Fruit fly (Drosophila melanogaster): Measurements from ENCODE around the gene Smyd3.

The Smyd3 gene

dm6 chrX:2624525-2625006, 15.9 kb upstream of the Smyd3 start, which contains the start of the genes brv3 and Pi4KIIIalpha (continued):
- TF ChIP-seq h (optimal IDR thresholded peaks at IDR 0.05) (no peak), CG7372 (GFP tag; IDR thresholded peaks at IDR 0.05) (no peak), HLH4C (GFP tag; IDR thresholded peaks at IDR 0.05; ENCODE audit: partially characterized antibody) (0 out of 3 replicates have a peak, but pooled peaks have one; percentile 20), sr (GFP tag; IDR thresholded peaks at IDR 0.05) (no peak), CG17829 (tag; optimal IDR thresholded peaks at IDR 0.05) (no peak), lmd (GFP tag; IDR thresholded peaks at IDR 0.05) (no peak), Poxn (GFP tag; IDR thresholded peaks at IDR 0.05) (no peak), ab (GFP tag; optimal IDR thresholded peaks at IDR 0.05) (no peak), wor (GFP tag; IDR thresholded peaks at IDR 0.05) (no peak), hth (optimal IDR thresholded peaks at IDR 0.05) (no peak), CG9797 (GFP tag; optimal IDR thresholded peaks at IDR 0.05) (peak; percentile 76), gt (GFP tag; IDR thresholded peaks at IDR 0.05) (no peak), C15 (GFP tag; IDR thresholded peaks at IDR 0.05) (no peak), TFAM (GFP tag; optimal IDR thresholded peaks at IDR 0.05) (no peak), CG11247 (GFP tag; IDR thresholded peaks at IDR 0.05) (no peak), toy (GFP tag; IDR thresholded peaks at IDR 0.05) (no peak), ci (GFP tag; IDR thresholded peaks at IDR 0.05) (no peak), CG17359 (tag; optimal IDR thresholded peaks at IDR 0.05) (peak; percentile 69), CG14965 (GFP tag; optimal IDR thresholded peaks at IDR 0.05; ENCODE audit: borderline replicate concordance) (no peak), Hand (GFP tag; optimal IDR thresholded peaks at IDR 0.05) (no peak), peb (GFP tag; IDR thresholded peaks at IDR 0.05) (no peak), E2f2 (GFP tag; IDR thresholded peaks at IDR 0.05) (peak; percentile 82), Sry-β (GFP tag; optimal IDR thresholded peaks at IDR 0.05) (no peak), sim (GFP tag; IDR thresholded peaks at IDR 0.05) (no peak), CG2202 (tag; optimal IDR thresholded peaks at IDR 0.05) (no peak), lab (GFP tag; optimal IDR thresholded peaks at IDR 0.05) (no peak), knrl (GFP tag; IDR thresholded peaks at IDR 0.05; ENCODE audit: partially characterized antibody) (0 out of 3 replicates have a peak, but pooled peaks have one; percentile 26), Hmx (GFP tag; optimal IDR thresholded peaks at IDR 0.05) (no peak), CG3065 (GFP tag; optimal IDR thresholded peaks at IDR 0.05) (no peak), YL-1 (GFP tag; optimal IDR thresholded peaks at IDR 0.05) (peak; percentile 17), CG42726 (GFP tag; IDR thresholded peaks at IDR 0.05; ENCODE audit: partially characterized antibody) (no peak), br (optimal IDR thresholded peaks at IDR 0.05) (no peak), CG9876 (GFP tag; optimal IDR thresholded peaks at IDR 0.05) (no peak), CG15011 (GFP tag; optimal IDR thresholded peaks at IDR 0.05) (no peak), CG32772 (GFP tag; IDR thresholded peaks at IDR 0.05) (peak; percentile 41; the same call in 1 of the 2 replicates), wdn (GFP tag; IDR thresholded peaks at IDR 0.05) (no peak), CG7357 (GFP tag; IDR thresholded peaks at IDR 0.05) (no peak), D19A (tag; optimal IDR thresholded peaks at IDR 0.05) (no peak), CG10543 (GFP tag; optimal IDR thresholded peaks at IDR 0.05) (no peak), Nf-YC (tag; optimal IDR thresholded peaks at IDR 0.05) (no peak), insv (GFP tag; optimal IDR thresholded peaks at IDR 0.05) (no peak), CG12299 (tag; optimal IDR thresholded peaks at IDR 0.05) (no peak), sob (GFP tag; IDR thresholded peaks at IDR 0.05) (no peak), prd (optimal IDR thresholded peaks at IDR 0.05) (no peak), prd (GFP tag; IDR thresholded peaks at IDR 0.05) (no peak), repo (GFP tag; optimal IDR thresholded peaks at IDR 0.05) (no peak), CG12155 (GFP tag; optimal IDR thresholded peaks at IDR 0.05) (no peak), CG13424 (tag; optimal IDR thresholded peaks at IDR 0.05) (no peak), zf30C (GFP tag; optimal IDR thresholded peaks at IDR 0.05) (no peak), Drgx (GFP tag; IDR thresholded peaks at IDR 0.05) (no peak), Vsx1 (GFP tag; optimal IDR thresholded peaks at IDR 0.05) (no peak), amos (GFP tag; IDR thresholded peaks at IDR 0.05; ENCODE audit: partially characterized antibody) (peak; percentile 54), CG17568 (GFP tag; optimal IDR thresholded peaks at IDR 0.05) (no peak)
